Fruit fly (Drosophila melanogaster): ENCODE measurements around the gene CG3225.

DNA sequence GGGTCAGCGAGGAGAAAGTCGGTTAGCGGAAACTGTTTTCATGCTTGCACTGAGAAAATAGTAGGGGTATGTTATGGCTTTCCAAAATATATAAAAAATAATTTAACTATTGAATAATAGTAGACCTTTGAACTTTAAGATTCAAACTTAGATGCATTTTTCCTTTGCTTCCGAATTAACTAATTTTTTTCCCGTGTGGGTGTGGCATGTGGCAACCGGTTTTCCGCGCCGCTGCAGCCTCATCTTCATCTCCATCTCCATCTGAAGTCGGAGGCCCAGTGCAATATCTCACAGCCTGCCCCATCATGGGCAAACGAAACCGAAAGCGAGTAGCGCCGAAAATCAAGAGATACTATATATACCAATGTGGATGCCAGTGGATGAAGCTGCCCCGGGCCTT is 20.4 kb downstream of the CG3225 start:
- no peak for TF ChIP-seq chif (GFP tag; optimal IDR thresholded peaks at IDR 0.05)
- TF ChIP-seq CG32772 (GFP tag; IDR thresholded peaks at IDR 0.05), result no peak
- no peak for TF ChIP-seq CG2875 (GFP tag; optimal IDR thresholded peaks at IDR 0.05)
- no peak for TF ChIP-seq vvl (GFP tag; IDR thresholded peaks at IDR 0.05)

All from whole organism, embryonic.